Fruit fly (Drosophila melanogaster): ENCODE measurements around the gene CG33500.

CG33500 gene

DNA sequence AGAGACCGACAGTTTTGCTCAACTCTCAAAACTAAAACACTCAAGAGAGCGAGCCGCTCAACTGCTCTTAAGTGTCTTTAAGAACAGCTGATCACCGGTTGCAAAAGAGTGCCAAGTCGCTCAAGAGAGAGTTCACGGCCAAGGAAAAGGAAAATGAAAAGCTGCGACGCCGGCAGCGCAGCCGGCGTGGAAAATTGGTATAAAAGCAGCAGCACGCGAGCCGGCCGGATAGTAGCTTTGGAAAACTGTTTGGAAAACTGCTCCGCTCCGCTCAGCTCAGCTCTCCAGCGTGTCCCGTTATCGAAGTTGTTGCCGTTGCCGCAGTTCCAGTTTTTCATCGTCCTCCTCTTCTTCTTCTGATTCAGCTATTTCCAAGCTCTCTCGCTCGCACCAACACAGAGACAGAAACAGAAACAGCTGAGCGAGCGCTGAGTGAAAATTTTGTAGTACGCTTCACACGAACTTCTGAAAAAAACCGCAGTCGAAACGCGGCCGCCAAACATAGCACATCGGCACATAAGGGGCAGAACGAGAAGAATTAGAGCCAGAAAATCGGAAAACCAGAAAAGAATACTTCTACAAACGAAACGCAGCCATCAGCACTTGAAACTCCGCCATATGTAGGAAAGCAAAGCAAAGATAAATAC is 21.0 kb upstream of the CG33500 start, which contains the start of gene chrb (continued):
- TF ChIP-seq psq (GFP tag; optimal IDR thresholded peaks at IDR 0.05) (peak; percentile 77), CG18619 (GFP tag; optimal IDR thresholded peaks at IDR 0.05) (peak; percentile 17), CG8089 (GFP tag; optimal IDR thresholded peaks at IDR 0.05) (peak; percentile 35), yki (optimal IDR thresholded peaks at IDR 0.05) (peak; percentile 9), Elba2 (GFP tag; optimal IDR thresholded peaks at IDR 0.05) (no peak), CG10431 (GFP tag; optimal IDR thresholded peaks at IDR 0.05) (no peak), zfh2 (GFP tag; optimal IDR thresholded peaks at IDR 0.05) (no peak), gt (GFP tag; IDR thresholded peaks at IDR 0.05) (no peak), CG10274 (GFP tag; optimal IDR thresholded peaks at IDR 0.05) (no peak), sim (GFP tag; IDR thresholded peaks at IDR 0.05) (no peak), ap (GFP tag; IDR thresholded peaks at IDR 0.05) (no peak), CG9437 (GFP tag; optimal IDR thresholded peaks at IDR 0.05) (no peak), CHES-1-like (GFP tag; optimal IDR thresholded peaks at IDR 0.05) (peak; percentile 73), CG6683 (GFP tag; optimal IDR thresholded peaks at IDR 0.05) (no peak), dati (GFP tag; IDR thresholded peaks at IDR 0.05) (no peak), chif (GFP tag; optimal IDR thresholded peaks at IDR 0.05) (peak in 1 of 2 experiments; percentile 35), CG3407 (GFP tag; optimal IDR thresholded peaks at IDR 0.05) (peak; percentile 87), stwl (tag; optimal IDR thresholded peaks at IDR 0.05) (peak; percentile 28), CG11085 (GFP tag; IDR thresholded peaks at IDR 0.05) (no peak), H15 (GFP tag; IDR thresholded peaks at IDR 0.05) (0 out of 3 replicates have a peak, but pooled peaks have one; percentile 17), tgo (GFP tag; IDR thresholded peaks at IDR 0.05) (0 out of 3 replicates have a peak, but pooled peaks have one; percentile 16), CG17829 (tag; optimal IDR thresholded peaks at IDR 0.05) (peak; percentile 80), Meics (GFP tag; optimal IDR thresholded peaks at IDR 0.05) (peak; percentile 42), p53 (GFP tag; optimal IDR thresholded peaks at IDR 0.05) (peak; percentile 58), jumu (GFP tag; optimal IDR thresholded peaks at IDR 0.05) (peak; percentile 39), Pdp1 (GFP tag; optimal IDR thresholded peaks at IDR 0.05) (peak in 1 of 2 experiments; percentile 52), nau (GFP tag; optimal IDR thresholded peaks at IDR 0.05) (peak; percentile 42), Lpt (GFP tag; optimal IDR thresholded peaks at IDR 0.05) (no peak), hkb (optimal IDR thresholded peaks at IDR 0.05) (no peak), hkb (GFP tag; IDR thresholded peaks at IDR 0.05) (peak; percentile 73), vnd (GFP tag; IDR thresholded peaks at IDR 0.05; ENCODE audit: partially characterized antibody) (no peak), kni (GFP tag; optimal IDR thresholded peaks at IDR 0.05) (peak; percentile 93), CG10462 (GFP tag; optimal IDR thresholded peaks at IDR 0.05) (peak; percentile 35), CG1603 (tag; optimal IDR thresholded peaks at IDR 0.05) (peak; percentile 46), da (GFP tag; optimal IDR thresholded peaks at IDR 0.05) (peak; percentile 19), CG11504 (tag; optimal IDR thresholded peaks at IDR 0.05) (peak; percentile 60), CG9932 (GFP tag; IDR thresholded peaks at IDR 0.05) (no peak), CG17385 (GFP tag; optimal IDR thresholded peaks at IDR 0.05) (peak; percentile 98), CoRest (tag; optimal IDR thresholded peaks at IDR 0.05) (no peak), z (GFP tag; IDR thresholded peaks at IDR 0.05) (peak; percentile 97), Hand (GFP tag; optimal IDR thresholded peaks at IDR 0.05) (peak; percentile 53), usp (GFP tag; optimal IDR thresholded peaks at IDR 0.05) (no peak), CG31388 (GFP tag; optimal IDR thresholded peaks at IDR 0.05) (no peak), Rfx (GFP tag; IDR thresholded peaks at IDR 0.05) (peak; percentile 39; the same call in 1 of the 2 replicates), sug (tag; optimal IDR thresholded peaks at IDR 0.05) (peak; percentile 37), CG14441 (GFP tag; IDR thresholded peaks at IDR 0.05) (no peak), CTCF (GFP tag; optimal IDR thresholded peaks at IDR 0.05) (peak; percentile 37), CG33213 (GFP tag; optimal IDR thresholded peaks at IDR 0.05) (peak; percentile 17), unpg (GFP tag; optimal IDR thresholded peaks at IDR 0.05) (peak; percentile 31), chinmo (GFP tag; IDR thresholded peaks at IDR 0.05; ENCODE audit: partially characterized antibody) (peak; percentile 91; the same call in 2 of the 4 replicates), Eip74EF (GFP tag; optimal IDR thresholded peaks at IDR 0.05) (peak in 1 of 2 experiments; percentile 52)

All from whole organism, embryonic.